Worm (Caenorhabditis elegans) whole organism, L2 larva: ENCODE data around the gene rsp-7.

Source experiments
- C34F6.9 ChIP-seq: fragments of 150-350 bp; optimal IDR thresholded peaks from 2 replicates; lab custom pipeline; 2014; ENCODE audit warnings: missing biosample characterization, missing genetic modification characterization
- F13H6.1 ChIP-seq: sonication (generic microtip); optimal IDR thresholded peaks from 2 replicates; lab custom pipeline; 2016; ENCODE audit warnings: missing genetic modification characterization, missing compliant biosample characterization
- R02D3.7 ChIP-seq: fragments of 150-350 bp; optimal IDR thresholded peaks from 2 replicates; lab custom pipeline; 2014; ENCODE audit warnings: missing biosample characterization, missing genetic modification characterization
- alr-1 ChIP-seq: fragments of 150-350 bp; optimal IDR thresholded peaks from 2 replicates; lab custom pipeline; 2014; ENCODE audit warnings: missing biosample characterization, missing genetic modification characterization
- aly-2 ChIP-seq: fragments of 150-350 bp; optimal IDR thresholded peaks from 2 replicates; lab custom pipeline; 2014; ENCODE audit warnings: missing biosample characterization, missing genetic modification characterization
- ama-1 ChIP-seq: fragments of 150-350 bp; optimal IDR thresholded peaks from 2 replicates; lab custom pipeline; 2018; ENCODE audit warnings: inconsistent platforms
- blmp-1 ChIP-seq: sonication (generic microtip); optimal IDR thresholded peaks from 2 replicates; lab custom pipeline; 2017; ENCODE audit warnings: missing genetic modification characterization, mild to moderate bottlenecking, missing compliant biosample characterization, antibody characterized with exemption, moderate library complexity; ENCODE audit not compliant: insufficient read depth
- ceh-16 ChIP-seq: fragments of 150-350 bp; optimal IDR thresholded peaks from 2 replicates; lab custom pipeline; 2014; ENCODE audit warnings: missing biosample characterization, missing genetic modification characterization
- ceh-82 ChIP-seq: fragments of 150-350 bp; optimal IDR thresholded peaks from 2 replicates; lab custom pipeline; 2014; ENCODE audit warnings: missing biosample characterization, missing genetic modification characterization
- crh-2 ChIP-seq: sonication (generic microtip); optimal IDR thresholded peaks from 2 replicates; lab custom pipeline; 2017; ENCODE audit warnings: missing biosample characterization, missing genetic modification characterization
- dmd-4 ChIP-seq: sonication (generic microtip); optimal IDR thresholded peaks from 2 replicates; lab custom pipeline; 2017; ENCODE audit warnings: missing biosample characterization, missing genetic modification characterization
- egl-27 ChIP-seq: sonication (generic microtip); optimal IDR thresholded peaks from 3 replicates; lab custom pipeline; 2017; ENCODE audit warnings: missing biosample characterization, missing genetic modification reagents, missing genetic modification characterization
- elt-3 ChIP-seq: sonication (generic microtip); optimal IDR thresholded peaks from 2 replicates; lab custom pipeline; 2017; ENCODE audit warnings: missing biosample characterization, missing genetic modification characterization
- fos-1 ChIP-seq: fragments of 150-350 bp; optimal IDR thresholded peaks from 2 replicates; lab custom pipeline; 2014; ENCODE audit warnings: missing biosample characterization, missing genetic modification characterization
- gmeb-1 ChIP-seq: fragments of 150-350 bp; optimal IDR thresholded peaks from 2 replicates; lab custom pipeline; 2014; ENCODE audit warnings: missing biosample characterization, missing genetic modification characterization
- lin-11 ChIP-seq: fragments of 150-350 bp; sonication (generic microtip); optimal IDR thresholded peaks from 2 replicates; lab custom pipeline; 2014; ENCODE audit warnings: missing biosample characterization, missing genetic modification characterization, inconsistent platforms, mixed read lengths
- lin-13 ChIP-seq: fragments of 150-350 bp; optimal IDR thresholded peaks from 2 replicates; lab custom pipeline; 2014; ENCODE audit warnings: missing biosample characterization, missing genetic modification reagents, missing genetic modification characterization
- lin-39 ChIP-seq: fragments of 150-350 bp; optimal IDR thresholded peaks from 2 replicates; lab custom pipeline; 2014; ENCODE audit warnings: missing biosample characterization, missing genetic modification reagents, missing genetic modification characterization
- lsy-2 ChIP-seq, 2 experiments: fragments of 150-350 bp in 1 of 2; sonication (generic microtip) in 1 of 2; optimal IDR thresholded peaks; 2 replicates each; lab custom pipeline; 2014 to 2017; ENCODE audit warnings: missing biosample characterization in 2 of 2, missing genetic modification characterization in 2 of 2
- mab-5 ChIP-seq: fragments of 150-350 bp; optimal IDR thresholded peaks from 2 replicates; lab custom pipeline; 2014; ENCODE audit warnings: missing biosample characterization, missing genetic modification characterization
- mbf-1 ChIP-seq: sonication (generic microtip); optimal IDR thresholded peaks from 2 replicates; lab custom pipeline; 2017; ENCODE audit warnings: missing biosample characterization, missing genetic modification characterization
- nhr-11 ChIP-seq: fragments of 150-350 bp; optimal IDR thresholded peaks from 2 replicates; lab custom pipeline; 2014; ENCODE audit warnings: missing biosample characterization, missing genetic modification characterization
- nhr-12 ChIP-seq: fragments of 150-350 bp; optimal IDR thresholded peaks from 2 replicates; lab custom pipeline; 2014; ENCODE audit warnings: missing biosample characterization, missing genetic modification characterization
- nhr-129 ChIP-seq: fragments of 150-350 bp; optimal IDR thresholded peaks from 2 replicates; lab custom pipeline; 2014; ENCODE audit warnings: missing biosample characterization, missing genetic modification characterization
- nhr-21 ChIP-seq: fragments of 150-350 bp; optimal IDR thresholded peaks from 2 replicates; lab custom pipeline; 2014; ENCODE audit warnings: missing biosample characterization, missing genetic modification characterization
- nhr-23 ChIP-seq: fragments of 150-350 bp; optimal IDR thresholded peaks from 2 replicates; lab custom pipeline; 2014; ENCODE audit warnings: missing biosample characterization, missing genetic modification reagents, missing genetic modification characterization
- nhr-25 ChIP-seq: fragments of 150-350 bp; sonication (generic microtip); optimal IDR thresholded peaks from 3 replicates; lab custom pipeline; 2014; ENCODE audit warnings: missing biosample characterization, missing genetic modification characterization
- nhr-6 ChIP-seq: fragments of 150-350 bp; optimal IDR thresholded peaks from 2 replicates; lab custom pipeline; 2014; ENCODE audit warnings: missing biosample characterization, missing genetic modification characterization
- nhr-77 ChIP-seq: fragments of 150-350 bp; optimal IDR thresholded peaks from 2 replicates; lab custom pipeline; 2014; ENCODE audit warnings: missing biosample characterization, missing genetic modification characterization
- peb-1 ChIP-seq: fragments of 150-350 bp; optimal IDR thresholded peaks from 2 replicates; lab custom pipeline; 2014; ENCODE audit warnings: missing biosample characterization, missing genetic modification characterization
- sem-4 ChIP-seq: fragments of 150-350 bp; optimal IDR thresholded peaks from 2 replicates; lab custom pipeline; 2014; ENCODE audit warnings: missing biosample characterization, missing genetic modification reagents, missing genetic modification characterization
- skn-1 ChIP-seq: sonication (generic microtip); optimal IDR thresholded peaks from 2 replicates; lab custom pipeline; 2017; ENCODE audit warnings: missing biosample characterization, missing genetic modification characterization
- sma-3 ChIP-seq: sonication (generic microtip); optimal IDR thresholded peaks from 2 replicates; lab custom pipeline; 2016; ENCODE audit warnings: missing genetic modification reagents, missing genetic modification characterization, missing compliant biosample characterization
- snpc-4 ChIP-seq: fragments of 150-350 bp; optimal IDR thresholded peaks from 2 replicates; lab custom pipeline; 2014; ENCODE audit warnings: missing biosample characterization, missing genetic modification characterization
- unc-39 ChIP-seq: fragments of 150-350 bp; optimal IDR thresholded peaks from 2 replicates; lab custom pipeline; 2014; ENCODE audit warnings: missing biosample characterization, missing genetic modification characterization
- unc-55 ChIP-seq: fragments of 150-350 bp; sonication (generic microtip); optimal IDR thresholded peaks from 3 replicates; lab custom pipeline; 2014; ENCODE audit warnings: missing biosample characterization, missing genetic modification reagents, missing genetic modification characterization
- unc-62 ChIP-seq: fragments of 150-350 bp; optimal IDR thresholded peaks from 2 replicates; lab custom pipeline; 2014; ENCODE audit warnings: missing biosample characterization, missing genetic modification reagents, missing genetic modification characterization
- zag-1 ChIP-seq: fragments of 150-350 bp; optimal IDR thresholded peaks from 2 replicates; lab custom pipeline; 2014; ENCODE audit warnings: missing biosample characterization, missing genetic modification characterization
- ztf-1 ChIP-seq: fragments of 200-800 bp; sonication (Bioruptor generic); conservative IDR thresholded peaks from 2 replicates; pipeline ENCODE4 v1.3.6; 2022; ENCODE audit warnings: missing genetic modification characterization, missing compliant biosample characterization
- ztf-11 ChIP-seq: sonication (generic microtip); optimal IDR thresholded peaks from 2 replicates; lab custom pipeline; 2017; ENCODE audit warnings: missing biosample characterization, missing genetic modification characterization
- ztf-4 ChIP-seq: fragments of 150-350 bp; optimal IDR thresholded peaks from 2 replicates; lab custom pipeline; 2014; ENCODE audit warnings: missing biosample characterization, missing genetic modification characterization

The rsp-7 gene

DNA sequence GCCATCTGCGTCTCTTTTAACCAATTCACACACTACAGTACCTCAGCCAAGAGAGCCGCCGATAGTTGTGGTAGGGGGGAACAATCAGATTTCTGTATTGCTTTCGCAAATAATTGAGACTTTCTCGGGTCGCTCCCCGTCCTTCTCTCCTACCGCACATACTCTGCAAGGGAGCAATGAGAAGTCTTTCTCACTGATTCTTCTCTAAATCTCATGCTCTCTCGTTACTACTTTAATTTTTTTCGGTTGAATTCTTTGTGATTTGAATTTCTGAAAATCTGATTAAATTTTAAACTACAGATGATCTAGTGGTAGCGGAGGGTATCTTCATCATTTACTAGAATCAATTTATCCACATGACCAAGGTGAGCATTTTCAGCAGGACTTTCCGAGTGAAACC, 16.3 kb downstream of the rsp-7 start, which contains the start of gene ptb-1:
Gene ptb-1, plus strand, starts transcription at position 301 of the 400 bp plus-strand sequence.
- TF ChIP-seq ama-1 (lab: Kevin White, UChicago) (no peak), nhr-21 (no peak), lin-39 (no peak), zag-1 (tag; lab: Kevin White, UChicago) (no peak), ztf-1 (no peak), nhr-129 (tag; lab: Kevin White, UChicago) (no peak), snpc-4 (no peak), sem-4 (tag; lab: Kevin White, UChicago) (no peak), nhr-12 (tag; lab: Kevin White, UChicago) (no peak), ceh-82 (tag; lab: Kevin White, UChicago) (no peak), crh-2 (no peak), nhr-23 (tag; lab: Kevin White, UChicago) (no peak), nhr-25 (tag; lab: Kevin White, UChicago) (no peak), nhr-77 (tag; lab: Kevin White, UChicago) (no peak), sma-3 (GFP tag; lab: Kevin White, UChicago) (no peak), aly-2 (tag; lab: Kevin White, UChicago) (no peak), F13H6.1 (tag; lab: Kevin White, UChicago) (no peak)

DNA sequence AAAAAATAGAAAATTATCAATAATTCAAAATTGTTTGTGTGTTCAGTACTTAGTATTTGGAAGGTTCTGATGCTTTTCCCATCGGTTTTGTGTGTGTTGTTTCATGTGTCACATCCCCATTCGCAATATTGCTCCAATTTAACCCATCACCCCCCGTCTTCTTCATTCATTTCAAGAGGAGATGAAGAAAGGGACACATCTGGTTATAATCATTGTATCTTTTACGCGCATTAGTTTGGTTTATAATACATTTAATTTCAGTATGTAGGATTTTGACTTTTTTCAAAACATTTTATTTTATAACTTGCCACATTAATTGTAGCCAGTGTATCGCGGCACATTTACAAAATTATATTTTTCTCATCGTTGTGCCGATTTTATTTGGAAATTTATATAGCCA, 21.1 kb downstream of the rsp-7 start:
- TF ChIP-seq egl-27 (tag; lab: Kevin White, UChicago): no peak
- TF ChIP-seq crh-2: no peak
- TF ChIP-seq peb-1 (tag; lab: Kevin White, UChicago): no peak
- no peak for TF ChIP-seq nhr-6
- no peak for TF ChIP-seq blmp-1
- TF ChIP-seq F13H6.1 (tag; lab: Kevin White, UChicago): no peak
- no peak for TF ChIP-seq C34F6.9
- no peak for TF ChIP-seq lin-11 (tag; lab: Kevin White, UChicago)
- TF ChIP-seq unc-55 (GFP tag; lab: Kevin White, UChicago): no peak
- TF ChIP-seq nhr-23 (tag; lab: Kevin White, UChicago): no peak
- TF ChIP-seq lin-39: no peak
- TF ChIP-seq skn-1 (tag; lab: Kevin White, UChicago): no peak
- no peak for TF ChIP-seq gmeb-1
- TF ChIP-seq ztf-4 (tag; lab: Kevin White, UChicago): no peak
- TF ChIP-seq ama-1 (lab: Kevin White, UChicago): no peak
- TF ChIP-seq zag-1 (tag; lab: Kevin White, UChicago): no peak

ce11 chrII:10680614-10681013, 21.6 kb downstream of the rsp-7 start:
- TF ChIP-seq elt-3 (tag; lab: Kevin White, UChicago): no peak
- TF ChIP-seq lin-11 (tag; lab: Kevin White, UChicago): no peak
- no peak for TF ChIP-seq unc-62 (GFP tag; lab: Kevin White, UChicago)
- no peak for TF ChIP-seq gmeb-1
- TF ChIP-seq egl-27 (tag; lab: Kevin White, UChicago): no peak
- no peak for TF ChIP-seq nhr-12 (tag; lab: Kevin White, UChicago)
- TF ChIP-seq nhr-23 (tag; lab: Kevin White, UChicago): no peak
- TF ChIP-seq lsy-2 (tag; optimal IDR thresholded peaks at IDR 0.05; lab: Kevin White, UChicago): no peak
- no peak for TF ChIP-seq ceh-82 (tag; lab: Kevin White, UChicago)
- TF ChIP-seq dmd-4 (tag; lab: Kevin White, UChicago): no peak
- TF ChIP-seq snpc-4: no peak
- no peak for TF ChIP-seq ztf-1
- TF ChIP-seq R02D3.7 (tag; lab: Kevin White, UChicago): no peak
- no peak for TF ChIP-seq ceh-16 (tag; lab: Kevin White, UChicago)
- TF ChIP-seq lin-39: no peak
- no peak for TF ChIP-seq ama-1 (lab: Kevin White, UChicago)
- TF ChIP-seq alr-1 (tag; lab: Kevin White, UChicago): no peak
- no peak for TF ChIP-seq unc-39 (tag; lab: Kevin White, UChicago)
- TF ChIP-seq nhr-21: no peak

ce11 chrII:10684954-10685353, 25.9 kb downstream of the rsp-7 start:
- TF ChIP-seq mbf-1 (no peak), unc-39 (tag; lab: Kevin White, UChicago) (no peak), nhr-21 (no peak), ztf-11 (no peak), nhr-12 (tag; lab: Kevin White, UChicago) (no peak), mab-5 (tag; lab: Kevin White, UChicago) (no peak), lin-11 (tag; lab: Kevin White, UChicago) (no peak), nhr-77 (tag; lab: Kevin White, UChicago) (no peak), nhr-23 (tag; lab: Kevin White, UChicago) (no peak), unc-62 (GFP tag; lab: Kevin White, UChicago) (no peak), R02D3.7 (tag; lab: Kevin White, UChicago) (no peak), nhr-25 (tag; lab: Kevin White, UChicago) (no peak), elt-3 (tag; lab: Kevin White, UChicago) (no peak), nhr-11 (tag; lab: Kevin White, UChicago) (no peak), lin-13 (GFP tag; lab: Kevin White, UChicago) (no peak), fos-1 (no peak), gmeb-1 (no peak), sem-4 (tag; lab: Kevin White, UChicago) (no peak), zag-1 (tag; lab: Kevin White, UChicago) (no peak)
